Worm (Caenorhabditis elegans): ENCODE results near the gene C28G1.10.

Gene C28G1.10

DNA sequence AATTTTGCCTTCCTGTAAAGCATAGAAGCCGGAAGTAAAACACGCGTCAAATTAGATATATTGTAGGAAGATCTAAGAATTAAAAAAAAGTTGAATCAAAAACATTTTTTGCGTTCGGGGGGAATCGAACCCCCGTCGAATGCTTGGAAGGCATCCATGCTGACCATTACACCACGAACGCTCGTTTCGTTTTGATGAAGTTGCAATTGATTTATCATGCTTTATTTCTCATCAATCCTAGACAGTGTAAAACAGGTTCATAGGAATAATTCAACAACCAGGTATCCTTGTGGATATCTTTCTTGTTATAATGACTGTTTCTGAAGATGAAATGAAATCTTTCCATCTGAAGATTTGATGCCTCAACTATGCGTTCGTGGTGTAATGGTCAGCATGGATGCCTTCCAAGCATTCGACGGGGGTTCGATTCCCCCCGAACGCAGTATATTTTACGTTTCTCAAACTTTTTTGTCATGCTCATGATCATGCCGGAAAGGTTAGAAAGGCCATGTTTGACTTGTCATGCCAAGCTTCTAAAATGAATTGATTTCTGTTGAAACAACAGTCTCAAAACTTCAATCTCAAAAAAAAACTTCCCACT lies 27.0 kb upstream of the C28G1.10 start:
- TF ChIP-seq php-3 (GFP tag; IDR thresholded peaks at IDR 0.05), result peak; percentile 69; the same call in 1 of the 2 replicates
- TF ChIP-seq aha-1 (tag), result peak; percentile 89
- TF ChIP-seq ama-1 (optimal IDR thresholded peaks at IDR 0.05), result no peak
- TF ChIP-seq tra-1 (GFP tag; IDR thresholded peaks at IDR 0.05), result 0 out of 2 replicates have a peak, but pooled peaks have one; percentile 30
- 0 out of 2 replicates have a peak, but pooled peaks have one; percentile 46 for TF ChIP-seq ctbp-1 (GFP tag; IDR thresholded peaks at IDR 0.05)
- peak; percentile 9 for TF ChIP-seq nhr-28 (tag; optimal IDR thresholded peaks at IDR 0.05)
- TF ChIP-seq mdl-1 (tag; optimal IDR thresholded peaks at IDR 0.05), result peak in 1 of 2 experiments; percentile 19
- TF ChIP-seq cey-2 (tag; optimal IDR thresholded peaks at IDR 0.05; ENCODE audit: borderline replicate concordance, insufficient read depth), result no peak
- peak; percentile 0 for TF ChIP-seq rbr-2 (tag; optimal IDR thresholded peaks at IDR 0.05)
- TF ChIP-seq egl-43 (GFP tag; IDR thresholded peaks at IDR 0.05), result peak; percentile 72
- peak; percentile 70; the same call in 1 of the 2 replicates for TF ChIP-seq pha-4 (GFP tag; IDR thresholded peaks at IDR 0.05)
- no peak for TF ChIP-seq pha-4 (tag; optimal IDR thresholded peaks at IDR 0.05)
- TF ChIP-seq D1046.2 (GFP tag; IDR thresholded peaks at IDR 0.05), result peak; percentile 64; the same call in 1 of the 2 replicates
- peak; percentile 25; the same call in 1 of the 2 replicates for TF ChIP-seq vab-7 (GFP tag; IDR thresholded peaks at IDR 0.05)
- peak; percentile 28 for TF ChIP-seq nhr-48 (tag; optimal IDR thresholded peaks at IDR 0.05)
- no peak for TF ChIP-seq ceh-62 (tag; optimal IDR thresholded peaks at IDR 0.05)
- no peak for TF ChIP-seq zip-2 (tag; optimal IDR thresholded peaks at IDR 0.05)
- peak; percentile 66; the same call in 1 of the 2 replicates for TF ChIP-seq lim-7 (GFP tag; IDR thresholded peaks at IDR 0.05)
- TF ChIP-seq nhr-237 (tag; optimal IDR thresholded peaks at IDR 0.05), result no peak
- peak; percentile 58; the same call in 1 of the 2 replicates for TF ChIP-seq snpc-1.2 (GFP tag; IDR thresholded peaks at IDR 0.05)
- TF ChIP-seq arid-1 (GFP tag; conservative IDR thresholded peaks at IDR 0.05), result peak; percentile 69
- TF ChIP-seq daf-8 (GFP tag; IDR thresholded peaks at IDR 0.05), result no peak
- TF ChIP-seq ceh-20 (GFP tag; IDR thresholded peaks at IDR 0.05), result 0 out of 2 replicates have a peak, but pooled peaks have one; percentile 8
- 0 out of 2 replicates have a peak, but pooled peaks have one; percentile 50 for TF ChIP-seq T26A8.4 (GFP tag; IDR thresholded peaks at IDR 0.05)
- TF ChIP-seq dmd-6 (GFP tag; IDR thresholded peaks at IDR 0.05), result peak; percentile 40; the same call in 1 of the 2 replicates
- TF ChIP-seq nhr-77 (tag; optimal IDR thresholded peaks at IDR 0.05), result no peak
- no peak for TF ChIP-seq nhr-25 (tag; optimal IDR thresholded peaks at IDR 0.05; ENCODE audit: borderline replicate concordance, insufficient read depth)
- no peak for TF ChIP-seq attf-4 (tag; optimal IDR thresholded peaks at IDR 0.05)
- TF ChIP-seq set-16 (GFP tag; IDR thresholded peaks at IDR 0.05), result no peak
- peak; percentile 10 to 29 for TF ChIP-seq daf-16 (GFP tag; optimal IDR thresholded peaks at IDR 0.05)
- peak; percentile 31 for TF ChIP-seq daf-16 (tag; optimal IDR thresholded peaks at IDR 0.05)
- TF ChIP-seq nhr-10 (tag; optimal IDR thresholded peaks at IDR 0.05), result no peak
- no peak for TF ChIP-seq gei-8 (GFP tag; optimal IDR thresholded peaks at IDR 0.05)
- no peak for TF ChIP-seq lin-29 (GFP tag; IDR thresholded peaks at IDR 0.05)
- no peak for TF ChIP-seq dve-1 (tag; optimal IDR thresholded peaks at IDR 0.05; ENCODE audit: insufficient read depth)
- peak; percentile 50 for TF ChIP-seq duxl-1 (tag; optimal IDR thresholded peaks at IDR 0.05; ENCODE audit: poor library complexity)
- peak; percentile 28 for TF ChIP-seq nhr-102 (tag; optimal IDR thresholded peaks at IDR 0.05)
- TF ChIP-seq nhr-41 (GFP tag; IDR thresholded peaks at IDR 0.05), result 0 out of 2 replicates have a peak, but pooled peaks have one; percentile 23
- peak; percentile 41 for TF ChIP-seq mes-2 (tag; optimal IDR thresholded peaks at IDR 0.05; ENCODE audit: poor library complexity, severe bottlenecking)
- TF ChIP-seq madf-5 (GFP tag; IDR thresholded peaks at IDR 0.05), result 0 out of 4 replicates have a peak, but pooled peaks of 1 of the 2 experiments have one; percentile 12
- TF ChIP-seq madf-9 (GFP tag; conservative IDR thresholded peaks at IDR 0.05), result 0 out of 2 replicates have a peak, but pooled peaks have one; percentile 49
- no peak for TF ChIP-seq ceh-32 (tag; optimal IDR thresholded peaks at IDR 0.05; ENCODE audit: poor library complexity)
- TF ChIP-seq hlh-11 (tag; optimal IDR thresholded peaks at IDR 0.05), result peak; percentile 17
- peak; percentile 62; the same call in 1 of the 2 replicates for TF ChIP-seq zip-11 (GFP tag; IDR thresholded peaks at IDR 0.05)
- TF ChIP-seq unc-130 (GFP tag; optimal IDR thresholded peaks at IDR 0.05), result peak; percentile 27
- no peak for TF ChIP-seq ztf-7 (tag; optimal IDR thresholded peaks at IDR 0.05)
- TF ChIP-seq spr-1 (tag; optimal IDR thresholded peaks at IDR 0.05), result peak; percentile 4
- TF ChIP-seq T20F7.1 (GFP tag; optimal IDR thresholded peaks at IDR 0.05), result no peak
- no peak for TF ChIP-seq F37D6.2 (tag; optimal IDR thresholded peaks at IDR 0.05)

Data from whole organism, L4 larva.